Worm (Caenorhabditis elegans) whole organism, L4 larva: Measurements from ENCODE around the gene sfxn-1.4.

Source experiments
- F44E2.7 ChIP-seq: fragments of 200-800 bp; sonication (Bioruptor generic); IDR thresholded peaks from 2 replicates; pipeline ENCODE4 v2.1.2; 2022; ENCODE audit warnings: missing genetic modification characterization, missing compliant biosample characterization
- R02D3.7 ChIP-seq: fragments of 150-350 bp; sonication (generic microtip); optimal IDR thresholded peaks from 3 replicates; lab custom pipeline; 2014; ENCODE audit warnings: missing biosample characterization, missing genetic modification characterization
- T20F7.1 ChIP-seq: fragments of 200-800 bp; sonication (Bioruptor generic); optimal IDR thresholded peaks from 2 replicates; lab custom pipeline; 2018; ENCODE audit warnings: mild to moderate bottlenecking, missing genetic modification characterization, missing compliant biosample characterization
- Y105C5A.15 ChIP-seq: fragments of 200-800 bp; sonication (Bioruptor generic); IDR thresholded peaks from 2 replicates; pipeline ENCODE4 v1.3.6; 2022; ENCODE audit warnings: missing genetic modification characterization, missing compliant biosample characterization
- Y48G9A.11 ChIP-seq: fragments of 200-800 bp; sonication (Bioruptor generic); IDR thresholded peaks from 2 replicates; pipeline ENCODE4 v1.3.6; 2022; ENCODE audit warnings: missing genetic modification reagents, missing genetic modification characterization, missing compliant biosample characterization
- Y75B8A.6 ChIP-seq: fragments of 200-800 bp; sonication (Bioruptor generic); IDR thresholded peaks from 2 replicates; pipeline ENCODE4 v1.3.6; 2022; ENCODE audit warnings: missing genetic modification reagents, missing genetic modification characterization, missing compliant biosample characterization
- ZK337.2 ChIP-seq: fragments of 200-800 bp; sonication (Bioruptor generic); IDR thresholded peaks from 2 replicates; pipeline ENCODE4 v1.3.6; 2022; ENCODE audit warnings: missing genetic modification reagents, missing genetic modification characterization, missing compliant biosample characterization
- aha-1 ChIP-seq: fragments of 150-350 bp; peaks from one replicate; lab custom pipeline; 2014; ENCODE audit warnings: missing biosample characterization, missing genetic modification characterization
- aly-2 ChIP-seq: sonication (generic microtip); optimal IDR thresholded peaks from 2 replicates; lab custom pipeline; 2018; ENCODE audit warnings: missing biosample characterization, missing genetic modification characterization
- attf-4 ChIP-seq: sonication (generic microtip); optimal IDR thresholded peaks from 3 replicates; lab custom pipeline; 2017; ENCODE audit warnings: missing biosample characterization, missing genetic modification characterization
- ceh-20 ChIP-seq: fragments of 200-800 bp; sonication (Bioruptor generic); IDR thresholded peaks from 2 replicates; pipeline ENCODE4 v1.3.6; 2022; ENCODE audit warnings: missing genetic modification reagents, missing genetic modification characterization, missing compliant biosample characterization
- ceh-44 ChIP-seq: fragments of 200-800 bp; sonication (Bioruptor generic); IDR thresholded peaks from 2 replicates; pipeline ENCODE4 v1.3.6; 2022; ENCODE audit warnings: missing genetic modification reagents, missing genetic modification characterization, missing compliant biosample characterization
- ceh-62 ChIP-seq: sonication (generic microtip); optimal IDR thresholded peaks from 2 replicates; lab custom pipeline; 2017; ENCODE audit warnings: missing biosample characterization, missing genetic modification characterization
- ceh-82 ChIP-seq: sonication (generic microtip); optimal IDR thresholded peaks from 2 replicates; lab custom pipeline; 2017; ENCODE audit warnings: missing biosample characterization, missing genetic modification characterization
- ces-1 ChIP-seq: fragments of 150-350 bp; sonication (generic microtip); optimal IDR thresholded peaks from 4 replicates; lab custom pipeline; 2014; ENCODE audit warnings: missing biosample characterization, missing genetic modification reagents, missing genetic modification characterization
- ctbp-1 ChIP-seq: fragments of 200-800 bp; sonication (Bioruptor generic); IDR thresholded peaks from 2 replicates; pipeline ENCODE4 v1.3.6; 2022; ENCODE audit warnings: missing genetic modification reagents, missing genetic modification characterization, missing compliant biosample characterization
- daf-16 ChIP-seq, 3 experiments: sonication (generic microtip); optimal IDR thresholded peaks; 2 replicates each; lab custom pipeline; 2016 to 2017; ENCODE audit warnings: missing genetic modification characterization in 3 of 3, missing genetic modification reagents in 3 of 3, mild to moderate bottlenecking in 2 of 3, missing compliant biosample characterization in 2 of 3, missing biosample characterization in 1 of 3, moderate library complexity in 1 of 3
- daf-19 ChIP-seq: fragments of 200-800 bp; sonication (Bioruptor generic); conservative IDR thresholded peaks from 2 replicates; pipeline ENCODE4 v1.3.6; 2022; ENCODE audit warnings: missing genetic modification characterization, missing compliant biosample characterization
- dmd-9 ChIP-seq: fragments of 200-800 bp; sonication (Bioruptor generic); IDR thresholded peaks from 2 replicates; pipeline ENCODE4 v1.3.6; 2022; ENCODE audit warnings: missing genetic modification reagents, missing genetic modification characterization, missing compliant biosample characterization
- dpl-1 ChIP-seq: fragments of 150-350 bp; optimal IDR thresholded peaks from 2 replicates; lab custom pipeline; 2014; ENCODE audit warnings: missing biosample characterization, missing genetic modification reagents, missing genetic modification characterization
- dve-1 ChIP-seq: sonication (generic microtip); optimal IDR thresholded peaks from 2 replicates; lab custom pipeline; 2017; ENCODE audit warnings: antibody characterized with exemption, mild to moderate bottlenecking, missing genetic modification characterization, missing compliant biosample characterization; ENCODE audit not compliant: insufficient read depth
- egl-27 ChIP-seq: sonication (generic microtip); optimal IDR thresholded peaks from 3 replicates; lab custom pipeline; 2017; ENCODE audit warnings: missing biosample characterization, missing genetic modification reagents, missing genetic modification characterization
- egl-43 ChIP-seq: fragments of 200-800 bp; sonication (Bioruptor generic); IDR thresholded peaks from 2 replicates; pipeline ENCODE4 v1.3.6; 2022; ENCODE audit warnings: missing genetic modification reagents, missing genetic modification characterization, missing compliant biosample characterization
- fkh-10 ChIP-seq: fragments of 150-350 bp; optimal IDR thresholded peaks from 2 replicates; lab custom pipeline; 2014; ENCODE audit warnings: missing biosample characterization, missing genetic modification reagents, missing genetic modification characterization
- hlh-11 ChIP-seq: fragments of 200-800 bp; sonication (Bioruptor generic); optimal IDR thresholded peaks from 2 replicates; lab custom pipeline; 2018; ENCODE audit warnings: mild to moderate bottlenecking, missing genetic modification characterization, missing compliant biosample characterization
- hmg-1.1 ChIP-seq: fragments of 200-800 bp; sonication (Bioruptor generic); IDR thresholded peaks from 2 replicates; pipeline ENCODE4 v1.3.6; 2022; ENCODE audit warnings: missing genetic modification reagents, missing genetic modification characterization, missing compliant biosample characterization
- lim-7 ChIP-seq: fragments of 200-800 bp; sonication (Bioruptor generic); IDR thresholded peaks from 2 replicates; pipeline ENCODE4 v1.3.6; 2022; ENCODE audit warnings: missing genetic modification characterization, missing compliant biosample characterization
- lin-1 ChIP-seq: fragments of 200-800 bp; sonication (Bioruptor generic); IDR thresholded peaks from 2 replicates; pipeline ENCODE4 v1.3.6; 2022; ENCODE audit warnings: missing genetic modification reagents, missing genetic modification characterization, missing compliant biosample characterization
- lin-38 ChIP-seq: fragments of 200-800 bp; sonication (Bioruptor generic); IDR thresholded peaks from 2 replicates; pipeline ENCODE4 v1.3.6; 2022; ENCODE audit warnings: missing genetic modification reagents, missing genetic modification characterization, missing compliant biosample characterization
- madf-5 ChIP-seq, 2 experiments: fragments of 200-800 bp; sonication (Bioruptor generic); IDR thresholded peaks; 2 replicates each; pipeline ENCODE4 v1.3.6; 2022; ENCODE audit warnings: missing compliant biosample characterization in 2 of 2, missing genetic modification characterization in 2 of 2
- mdl-1 ChIP-seq, 2 experiments: fragments of 150-350 bp in 1 of 2; sonication (generic microtip) in 1 of 2; optimal IDR thresholded peaks; 2 replicates each; lab custom pipeline; 2014 to 2017; ENCODE audit warnings: missing biosample characterization in 2 of 2, missing genetic modification characterization in 2 of 2
- mep-1 ChIP-seq: fragments of 150-350 bp; sonication (generic microtip); optimal IDR thresholded peaks from 3 replicates; lab custom pipeline; 2014; ENCODE audit warnings: missing biosample characterization, missing genetic modification characterization
- mes-2 ChIP-seq: sonication (generic microtip); optimal IDR thresholded peaks from 2 replicates; lab custom pipeline; 2016; ENCODE audit warnings: missing genotype, mild to moderate bottlenecking, missing genetic modification characterization, missing compliant biosample characterization; ENCODE audit not compliant: poor library complexity, severe bottlenecking
- mxl-3 ChIP-seq: fragments of 200-800 bp; sonication (Bioruptor generic); optimal IDR thresholded peaks from 2 replicates; lab custom pipeline; 2018; ENCODE audit warnings: mild to moderate bottlenecking, missing genetic modification characterization, missing compliant biosample characterization
- nhr-102 ChIP-seq: sonication (generic microtip); optimal IDR thresholded peaks from 2 replicates; lab custom pipeline; 2016; ENCODE audit warnings: mild to moderate bottlenecking, missing genetic modification characterization, moderate library complexity, missing compliant biosample characterization
- nhr-11 ChIP-seq: fragments of 150-350 bp; optimal IDR thresholded peaks from 2 replicates; lab custom pipeline; 2014; ENCODE audit warnings: missing biosample characterization, missing genetic modification characterization
- nhr-41 ChIP-seq: fragments of 200-800 bp; sonication (Bioruptor generic); IDR thresholded peaks from 2 replicates; pipeline ENCODE4 v1.3.6; 2022; ENCODE audit warnings: missing genetic modification reagents, missing genetic modification characterization, missing compliant biosample characterization
- nhr-48 ChIP-seq: sonication (generic microtip); optimal IDR thresholded peaks from 2 replicates; lab custom pipeline; 2016; ENCODE audit warnings: mild to moderate bottlenecking, missing genetic modification characterization, missing compliant biosample characterization
- php-3 ChIP-seq: fragments of 200-800 bp; sonication (Bioruptor generic); IDR thresholded peaks from 2 replicates; pipeline ENCODE4 v1.3.6; 2022; ENCODE audit warnings: missing genetic modification reagents, missing genetic modification characterization, missing compliant biosample characterization
- pqm-1 ChIP-seq: sonication (generic microtip); optimal IDR thresholded peaks from 2 replicates; lab custom pipeline; 2017; ENCODE audit warnings: missing biosample characterization, missing genetic modification characterization
- rbr-2 ChIP-seq: sonication (generic microtip); optimal IDR thresholded peaks from 2 replicates; lab custom pipeline; 2016; ENCODE audit warnings: missing genotype, missing genetic modification characterization, missing compliant biosample characterization
- set-16 ChIP-seq: fragments of 200-800 bp; sonication (Bioruptor generic); IDR thresholded peaks from 2 replicates; pipeline ENCODE4 v1.3.6; 2022; ENCODE audit warnings: missing genetic modification reagents, missing genetic modification characterization, missing compliant biosample characterization
- skn-1 ChIP-seq: fragments of 150-350 bp; optimal IDR thresholded peaks from 2 replicates; lab custom pipeline; 2014; ENCODE audit warnings: missing biosample characterization, missing genetic modification characterization
- snpc-1.2 ChIP-seq: fragments of 200-800 bp; sonication (Bioruptor generic); IDR thresholded peaks from 2 replicates; pipeline ENCODE4 v1.3.6; 2022; ENCODE audit warnings: missing genetic modification reagents, missing genetic modification characterization, missing compliant biosample characterization
- unc-130 ChIP-seq: sonication (generic microtip); optimal IDR thresholded peaks from 2 replicates; lab custom pipeline; 2016; ENCODE audit warnings: missing genetic modification reagents, missing genetic modification characterization, missing compliant biosample characterization
- unc-39 ChIP-seq: sonication (generic microtip); optimal IDR thresholded peaks from 2 replicates; lab custom pipeline; 2017; ENCODE audit warnings: missing biosample characterization, missing genetic modification characterization
- zag-1 ChIP-seq: fragments of 150-350 bp; optimal IDR thresholded peaks from 2 replicates; lab custom pipeline; 2014; ENCODE audit warnings: missing biosample characterization, missing genetic modification characterization
- zfp-2 ChIP-seq: sonication (generic microtip); optimal IDR thresholded peaks from 2 replicates; lab custom pipeline; 2016; ENCODE audit warnings: mild to moderate bottlenecking, missing genetic modification characterization, missing compliant biosample characterization
- zip-11 ChIP-seq: fragments of 200-800 bp; sonication (Bioruptor generic); IDR thresholded peaks from 2 replicates; pipeline ENCODE4 v1.3.6; 2022; ENCODE audit warnings: missing genetic modification characterization, missing compliant biosample characterization
- ztf-11 ChIP-seq: fragments of 150-350 bp; optimal IDR thresholded peaks from 2 replicates; lab custom pipeline; 2014; ENCODE audit warnings: missing biosample characterization, missing genetic modification characterization
- ztf-7 ChIP-seq: fragments of 150-350 bp; optimal IDR thresholded peaks from 2 replicates; lab custom pipeline; 2014; ENCODE audit warnings: missing biosample characterization, missing genetic modification characterization

Gene sfxn-1.4

DNA sequence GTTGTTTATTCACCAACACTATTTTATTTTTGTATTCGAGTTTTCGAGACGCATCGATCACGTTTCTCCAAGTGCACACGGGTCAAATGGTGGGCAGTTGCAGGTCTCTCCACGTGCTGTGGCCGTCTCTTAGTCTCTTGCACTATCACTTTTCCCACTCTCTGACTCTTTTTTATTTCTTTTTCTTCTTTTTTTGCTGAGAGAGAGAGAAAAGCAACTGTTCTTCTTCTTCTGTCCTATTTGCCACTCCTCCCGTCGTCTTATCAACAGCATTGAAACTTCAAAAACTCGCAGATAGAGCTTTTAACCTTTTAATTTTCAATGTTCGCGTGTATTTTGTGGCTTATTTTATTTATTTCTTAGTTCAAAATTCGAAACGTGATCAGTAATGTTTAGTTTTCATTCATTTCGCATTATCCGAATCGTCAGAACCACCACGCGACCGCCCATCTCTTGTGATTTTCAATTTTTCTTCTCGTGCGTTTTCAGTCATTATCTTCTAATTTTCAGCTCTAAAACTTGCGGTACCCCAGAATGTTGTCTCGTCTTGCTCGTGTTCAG is 47.6 kb upstream of the sfxn-1.4 start, which contains the start of gene alh-8 (continued):
- TF ChIP-seq nhr-102 (tag; lab: Kevin White, UChicago), result peak; percentile 19
- TF ChIP-seq mdl-1 (tag; optimal IDR thresholded peaks at IDR 0.05; lab: Kevin White, UChicago), result peak; percentile 84 to 98
- TF ChIP-seq aly-2 (tag; lab: Kevin White, UChicago), result no peak
- no peak for TF ChIP-seq fkh-10 (GFP tag; lab: Kevin White, UChicago)
- no peak for TF ChIP-seq R02D3.7 (tag; lab: Kevin White, UChicago)
- no peak for TF ChIP-seq ztf-11 (tag; lab: Kevin White, UChicago)
- peak; percentile 19; the same call in 1 of the 2 replicates for TF ChIP-seq lin-1 (GFP tag; lab: Robert Waterston, UW)
- TF ChIP-seq ceh-62, result no peak
- TF ChIP-seq ZK337.2 (GFP tag; lab: Robert Waterston, UW), result no peak
- TF ChIP-seq nhr-41 (GFP tag; lab: Robert Waterston, UW), result peak; percentile 89
- TF ChIP-seq mes-2 (tag; lab: Kevin White, UChicago), result peak; percentile 53
- no peak for TF ChIP-seq unc-39 (tag; lab: Kevin White, UChicago)
- no peak for TF ChIP-seq egl-27
- peak; percentile 52 for TF ChIP-seq nhr-48 (tag; lab: Kevin White, UChicago)
- peak; percentile 96 for TF ChIP-seq mxl-3 (GFP tag; lab: Kevin White, UChicago)
- TF ChIP-seq ceh-82 (tag; lab: Kevin White, UChicago), result no peak
- TF ChIP-seq daf-19, result no peak
- TF ChIP-seq aha-1 (tag; lab: Kevin White, UChicago), result peak; percentile 43
- peak; percentile 48 for TF ChIP-seq mep-1 (tag; lab: Kevin White, UChicago)
- TF ChIP-seq php-3 (GFP tag; lab: Robert Waterston, UW), result 0 out of 2 replicates have a peak, but pooled peaks have one; percentile 41
- TF ChIP-seq ceh-44 (GFP tag; lab: Robert Waterston, UW), result no peak
- no peak for TF ChIP-seq hmg-1.1
- TF ChIP-seq ces-1 (GFP tag; lab: Kevin White, UChicago), result no peak
- peak; percentile 79 for TF ChIP-seq dve-1
- TF ChIP-seq ctbp-1, result no peak
- no peak for TF ChIP-seq F44E2.7 (GFP tag; lab: Robert Waterston, UW)
- TF ChIP-seq skn-1 (tag; lab: Kevin White, UChicago), result no peak
- peak; percentile 70 for TF ChIP-seq T20F7.1 (GFP tag; lab: Kevin White, UChicago)
- no peak for TF ChIP-seq zip-11
- TF ChIP-seq dmd-9 (GFP tag; lab: Robert Waterston, UW), result no peak
- peak in 1 of 2 experiments; percentile 82 for TF ChIP-seq daf-16 (GFP tag; optimal IDR thresholded peaks at IDR 0.05; lab: Kevin White, UChicago)
- TF ChIP-seq daf-16 (tag; optimal IDR thresholded peaks at IDR 0.05; lab: Kevin White, UChicago), result peak; percentile 94
- no peak for TF ChIP-seq zfp-2 (tag; lab: Kevin White, UChicago)
- no peak for TF ChIP-seq zag-1 (tag; lab: Kevin White, UChicago)
- TF ChIP-seq madf-5 (GFP tag; IDR thresholded peaks at IDR 0.05; lab: Robert Waterston, UW), result no peak
- peak; percentile 87 for TF ChIP-seq hlh-11
- TF ChIP-seq snpc-1.2 (GFP tag; lab: Robert Waterston, UW), result no peak
- no peak for TF ChIP-seq set-16 (GFP tag; lab: Robert Waterston, UW)
- no peak for TF ChIP-seq attf-4 (tag; lab: Kevin White, UChicago)
- TF ChIP-seq ceh-20 (GFP tag; lab: Robert Waterston, UW), result no peak
- TF ChIP-seq pqm-1 (tag; lab: Kevin White, UChicago), result peak; percentile 57
- 0 out of 2 replicates have a peak, but pooled peaks have one; percentile 48 for TF ChIP-seq Y75B8A.6 (GFP tag; lab: Robert Waterston, UW)
- no peak for TF ChIP-seq Y105C5A.15
- no peak for TF ChIP-seq unc-130 (GFP tag; lab: Kevin White, UChicago)
- TF ChIP-seq rbr-2, result no peak
- TF ChIP-seq nhr-11 (tag; lab: Kevin White, UChicago), result peak; percentile 70
- TF ChIP-seq lin-38, result peak; percentile 50
- TF ChIP-seq ztf-7, result no peak
- TF ChIP-seq dpl-1 (GFP tag; lab: Kevin White, UChicago), result peak; percentile 16
- no peak for TF ChIP-seq egl-43
- TF ChIP-seq lim-7 (GFP tag; lab: Robert Waterston, UW), result no peak
- TF ChIP-seq Y48G9A.11 (GFP tag; lab: Robert Waterston, UW), result no peak
